Worm (Caenorhabditis elegans) whole organism, L3 larva: ENCODE data around the gene F35C11.3.

Experiments used
- R02D3.7 ChIP-seq: fragments of 150-350 bp; optimal IDR thresholded peaks from 2 replicates; lab custom pipeline; 2014; ENCODE audit warnings: missing biosample characterization, missing genetic modification characterization
- sea-2 ChIP-seq: fragments of 150-350 bp; sonication (generic microtip); optimal IDR thresholded peaks from 4 replicates; lab custom pipeline; 2014; ENCODE audit warnings: missing biosample characterization, missing genetic modification reagents, missing genetic modification characterization
- skn-1 ChIP-seq: fragments of 150-350 bp; optimal IDR thresholded peaks from 2 replicates; lab custom pipeline; 2014; ENCODE audit warnings: missing biosample characterization, missing genetic modification characterization
- snpc-4 ChIP-seq: fragments of 150-350 bp; optimal IDR thresholded peaks from 2 replicates; lab custom pipeline; 2014; ENCODE audit warnings: missing biosample characterization, missing genetic modification characterization

DNA sequence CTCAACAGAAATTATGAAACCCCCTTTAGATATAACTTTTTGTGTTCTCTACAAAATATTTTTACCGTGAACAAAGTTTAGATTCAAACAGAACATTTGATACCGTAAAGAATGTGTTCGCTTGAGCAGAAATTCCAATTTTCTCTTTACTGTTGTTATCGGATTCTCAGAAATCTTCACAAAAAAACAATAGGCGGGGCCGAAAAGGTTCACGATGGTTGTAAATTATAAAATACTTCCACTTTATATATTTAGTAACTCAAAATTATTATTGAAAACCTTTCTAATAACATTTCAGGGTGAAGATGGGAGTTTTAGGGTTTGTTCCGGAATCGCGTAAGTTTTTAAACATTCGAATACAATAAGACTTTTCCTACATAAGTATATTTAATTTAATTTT is 8.4 kb upstream of the F35C11.3 start, which contains the start of gene nlp-5:
- TF ChIP-seq snpc-4 (tag; lab: Kevin White, UChicago) (no peak), R02D3.7 (tag; lab: Kevin White, UChicago) (no peak), skn-1 (tag; lab: Kevin White, UChicago) (no peak), sea-2 (GFP tag; lab: Kevin White, UChicago) (no peak)
